Worm (Caenorhabditis elegans): ENCODE data around the gene B0546.4.

DNA sequence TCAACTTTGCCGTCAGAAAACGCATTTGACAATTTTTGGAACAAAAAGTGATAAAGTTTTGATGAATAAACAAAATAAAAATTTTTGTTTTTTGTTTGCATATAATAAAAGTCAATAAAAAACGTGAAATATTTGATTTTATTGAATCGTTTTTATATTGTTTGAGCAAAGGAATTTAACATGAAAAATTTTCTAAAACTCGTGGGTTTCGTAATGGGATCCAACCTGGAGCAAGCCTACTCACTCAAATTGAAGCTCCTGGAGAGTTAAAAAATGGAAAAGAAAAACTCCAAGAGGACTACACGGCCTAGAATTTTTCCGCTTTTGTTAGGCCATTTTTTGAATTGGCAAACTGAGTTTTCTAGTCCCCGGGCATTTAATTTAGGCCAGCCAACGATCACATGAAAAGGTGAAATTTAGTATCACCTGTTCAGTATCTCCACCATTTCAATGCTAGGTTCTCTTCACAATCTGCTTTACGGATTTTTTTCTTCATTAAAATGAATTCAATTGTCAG is 44.5 kb upstream of the B0546.4 start, which contains the start of the genes C04C3.9 and srz-60:
- TF ChIP-seq flt-1 (GFP tag; IDR thresholded peaks at IDR 0.05) (no peak), tbx-37 (GFP tag; conservative IDR thresholded peaks at IDR 0.05) (no peak), ceh-13 (GFP tag; optimal IDR thresholded peaks at IDR 0.05) (no peak)
